Worm (Caenorhabditis elegans) whole organism, early embryonic: Measurements from ENCODE around the gene F52B11.5.

Experiments
- B0310.2 ChIP-seq: sonication (generic microtip); optimal IDR thresholded peaks from 2 replicates; lab custom pipeline; 2016; ENCODE audit warnings: mild to moderate bottlenecking, missing genetic modification characterization, missing compliant biosample characterization
- F13C5.2 ChIP-seq: sonication (generic microtip); optimal IDR thresholded peaks from 2 replicates; lab custom pipeline; 2017; ENCODE audit warnings: mild to moderate bottlenecking, missing genetic modification characterization, inconsistent platforms, missing compliant biosample characterization
- ama-1 ChIP-seq: fragments of 150-350 bp; optimal IDR thresholded peaks from 2 replicates; lab custom pipeline; 2014
- flt-1 ChIP-seq: fragments of 200-800 bp; sonication (Bioruptor generic); IDR thresholded peaks from 2 replicates; pipeline ENCODE4 v1.3.6; 2022; ENCODE audit warnings: missing genetic modification characterization, missing compliant biosample characterization
- hmbx-1 ChIP-seq: sonication (generic microtip); optimal IDR thresholded peaks from 2 replicates; lab custom pipeline; 2016; ENCODE audit warnings: mild to moderate bottlenecking, missing genetic modification characterization, missing compliant biosample characterization
- hmg-4 ChIP-seq: fragments of 200-800 bp; sonication (Bioruptor generic); optimal IDR thresholded peaks from 2 replicates; lab custom pipeline; 2018; ENCODE audit warnings: mild to moderate bottlenecking, missing genetic modification characterization, missing compliant biosample characterization
- hnd-1 ChIP-seq: sonication (generic microtip); optimal IDR thresholded peaks from 2 replicates; lab custom pipeline; 2016; ENCODE audit warnings: missing genetic modification characterization, missing compliant biosample characterization
- pes-1 ChIP-seq: fragments of 200-800 bp; sonication (Bioruptor generic); IDR thresholded peaks from 2 replicates; pipeline ENCODE4 v1.3.6; 2022; ENCODE audit warnings: missing genetic modification reagents, missing genetic modification characterization, missing compliant biosample characterization
- sea-1 ChIP-seq: fragments of 200-800 bp; sonication (Bioruptor generic); conservative IDR thresholded peaks from 2 replicates; pipeline ENCODE4 v1.3.6; 2022; ENCODE audit warnings: missing genetic modification characterization, missing compliant biosample characterization
- tbx-11 ChIP-seq: fragments of 200-800 bp; sonication (Bioruptor generic); IDR thresholded peaks from 2 replicates; pipeline ENCODE4 v1.3.6; 2022; ENCODE audit warnings: missing genetic modification characterization, missing compliant biosample characterization
- tbx-37 ChIP-seq: fragments of 200-800 bp; sonication (Bioruptor generic); conservative IDR thresholded peaks from 2 replicates; pipeline ENCODE4 v1.3.6; 2022; ENCODE audit warnings: missing genetic modification reagents, missing genetic modification characterization, missing compliant biosample characterization
- tra-4 ChIP-seq: sonication (generic microtip); optimal IDR thresholded peaks from 2 replicates; lab custom pipeline; 2017; ENCODE audit warnings: missing genetic modification characterization, missing compliant biosample characterization

DNA sequence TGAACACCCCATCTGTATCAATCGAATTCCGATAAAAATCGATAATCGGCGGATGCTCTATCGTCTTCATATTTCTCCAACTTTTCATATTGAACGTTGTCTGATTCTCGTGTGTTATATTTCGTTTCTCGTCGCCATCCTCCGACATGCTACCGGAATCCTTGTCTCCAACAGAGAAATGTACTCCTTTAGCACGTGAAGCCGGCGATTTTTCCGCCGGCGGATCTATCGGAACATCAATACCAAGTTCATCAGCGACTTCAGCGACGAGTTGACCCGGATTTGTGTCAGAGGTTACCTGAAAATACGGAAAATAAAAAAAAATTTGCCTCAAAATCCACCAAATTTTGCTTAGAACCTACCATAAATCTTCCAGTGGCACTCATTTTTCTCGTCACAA lies 12.0 kb upstream of the F52B11.5 start:
- no peak for TF ChIP-seq ama-1 (lab: Kevin White, UChicago)
- no peak for TF ChIP-seq flt-1 (GFP tag; lab: Robert Waterston, UW)
- TF ChIP-seq hnd-1 (tag; lab: Kevin White, UChicago): no peak
- TF ChIP-seq B0310.2 (tag; lab: Kevin White, UChicago): no peak
- no peak for TF ChIP-seq hmbx-1 (tag; lab: Kevin White, UChicago)
- no peak for TF ChIP-seq tbx-11
- no peak for TF ChIP-seq hmg-4 (GFP tag; lab: Kevin White, UChicago)
- TF ChIP-seq sea-1: no peak
- TF ChIP-seq tbx-37 (GFP tag; lab: Robert Waterston, UW): no peak
- TF ChIP-seq pes-1 (GFP tag; lab: Robert Waterston, UW): no peak
- no peak for TF ChIP-seq F13C5.2 (tag; lab: Kevin White, UChicago)
- TF ChIP-seq tra-4 (tag; lab: Kevin White, UChicago): no peak
